Fruit fly (Drosophila melanogaster) whole organism, embryonic: Measurements from ENCODE around the gene CG44008.

ENCODE experiments used
- Abd-B ChIP-seq: fragments of 200-800 bp; sonication (Bioruptor generic); optimal IDR thresholded peaks from 2 replicates; lab custom pipeline; 2018; ENCODE audit warnings: missing biosample characterization, mild to moderate bottlenecking, missing genetic modification characterization, moderate library complexity
- Ada2b ChIP-seq: fragments of 200-800 bp; sonication (Bioruptor generic); IDR thresholded peaks from 2 replicates; pipeline ENCODE4 v1.3.6; 2022; ENCODE audit warnings: missing biosample characterization, missing genetic modification characterization
- Antp ChIP-seq: fragments of 200-800 bp; sonication (Bioruptor generic); optimal IDR thresholded peaks from 3 replicates; lab custom pipeline; 2016; ENCODE audit warnings: missing biosample characterization, missing genetic modification characterization
- Asciz ChIP-seq: fragments of 200-800 bp; sonication (Bioruptor generic); optimal IDR thresholded peaks from 2 replicates; lab custom pipeline; 2017; ENCODE audit warnings: missing biosample characterization, mild to moderate bottlenecking, missing genetic modification characterization, missing genetic modification reagents
- CG11093 ChIP-seq: fragments of 200-800 bp; sonication (Bioruptor generic); IDR thresholded peaks from 3 replicates; pipeline ENCODE4 v1.3.6; 2022; ENCODE audit warnings: missing biosample characterization, missing genetic modification characterization
- CG11504 ChIP-seq: fragments of 200-800 bp; sonication (Bioruptor generic); optimal IDR thresholded peaks from 3 replicates; lab custom pipeline; 2019; ENCODE audit warnings: missing biosample characterization, mild to moderate bottlenecking, missing genetic modification characterization, moderate library complexity
- CG12104 ChIP-seq: fragments of 200-800 bp; sonication (Bioruptor generic); optimal IDR thresholded peaks from 3 replicates; lab custom pipeline; 2016; ENCODE audit warnings: missing biosample characterization, missing genetic modification characterization
- CG12659 ChIP-seq: fragments of 200-800 bp; sonication (Bioruptor generic); optimal IDR thresholded peaks from 3 replicates; lab custom pipeline; 2017; ENCODE audit warnings: mild to moderate bottlenecking, missing biosample characterization, missing genetic modification reagents, missing genetic modification characterization
- CG12769 ChIP-seq: fragments of 200-800 bp; sonication (Bioruptor generic); optimal IDR thresholded peaks from 2 replicates; lab custom pipeline; 2019; ENCODE audit warnings: missing biosample characterization, mild to moderate bottlenecking, missing genetic modification characterization, moderate library complexity
- CG14710 ChIP-seq: fragments of 200-800 bp; sonication (Bioruptor generic); optimal IDR thresholded peaks from 3 replicates; lab custom pipeline; 2019; ENCODE audit warnings: missing biosample characterization, mild to moderate bottlenecking, missing genetic modification characterization, moderate library complexity
- CG15073 ChIP-seq: fragments of 200-800 bp; sonication (Bioruptor generic); optimal IDR thresholded peaks from 2 replicates; lab custom pipeline; 2016; ENCODE audit warnings: missing biosample characterization, missing genetic modification characterization
- CG15479 ChIP-seq: fragments of 200-800 bp; sonication (Bioruptor generic); optimal IDR thresholded peaks from 3 replicates; lab custom pipeline; 2019; ENCODE audit warnings: missing biosample characterization, mild to moderate bottlenecking, missing genetic modification characterization, moderate library complexity
- CG15514 ChIP-seq: fragments of 200-800 bp; sonication (Bioruptor generic); optimal IDR thresholded peaks from 3 replicates; lab custom pipeline; 2017; ENCODE audit warnings: missing biosample characterization, missing genetic modification characterization, mild to moderate bottlenecking, moderate library complexity, missing genetic modification reagents
- CG17361 ChIP-seq: fragments of 200-800 bp; sonication (Bioruptor generic); IDR thresholded peaks from 3 replicates; pipeline ENCODE4 v1.3.6; 2022; ENCODE audit warnings: missing biosample characterization, missing genetic modification characterization
- CG17568 ChIP-seq: fragments of 200-800 bp; sonication (Bioruptor generic); optimal IDR thresholded peaks from 2 replicates; lab custom pipeline; 2018; ENCODE audit warnings: missing biosample characterization, mild to moderate bottlenecking, missing genetic modification characterization, moderate library complexity
- CG17802 ChIP-seq: fragments of 200-800 bp; sonication (Bioruptor generic); optimal IDR thresholded peaks from 2 replicates; lab custom pipeline; 2018; ENCODE audit warnings: missing biosample characterization, mild to moderate bottlenecking, missing genetic modification characterization, moderate library complexity
- CG1792 ChIP-seq: fragments of 200-800 bp; sonication (Bioruptor generic); optimal IDR thresholded peaks from 2 replicates; lab custom pipeline; 2016; ENCODE audit warnings: missing biosample characterization, missing genetic modification characterization
- CG18262 ChIP-seq: fragments of 200-800 bp; optimal IDR thresholded peaks from 3 replicates; lab custom pipeline; 2019; ENCODE audit warnings: missing biosample characterization, mild to moderate bottlenecking, missing genetic modification characterization, moderate library complexity
- CG2120 ChIP-seq: fragments of 200-800 bp; sonication (Bioruptor generic); optimal IDR thresholded peaks from 3 replicates; lab custom pipeline; 2016; ENCODE audit warnings: missing biosample characterization, missing genetic modification characterization
- CG2678 ChIP-seq: fragments of 200-800 bp; sonication (Bioruptor generic); optimal IDR thresholded peaks from 3 replicates; lab custom pipeline; 2019; ENCODE audit warnings: missing biosample characterization, mild to moderate bottlenecking, missing genetic modification characterization, moderate library complexity
- CG3163 ChIP-seq: fragments of 200-800 bp; sonication (Bioruptor generic); optimal IDR thresholded peaks from 3 replicates; lab custom pipeline; 2016; ENCODE audit warnings: missing biosample characterization, missing genetic modification characterization
- CG4328 ChIP-seq: fragments of 200-800 bp; sonication (Bioruptor generic); optimal IDR thresholded peaks from 3 replicates; lab custom pipeline; 2017; ENCODE audit warnings: missing biosample characterization, missing genetic modification reagents, missing genetic modification characterization
- CG4360 ChIP-seq: fragments of 200-800 bp; sonication (Bioruptor generic); IDR thresholded peaks from 2 replicates; pipeline ENCODE4 v1.3.6; 2022; ENCODE audit warnings: missing biosample characterization, missing genetic modification characterization
- CG4730 ChIP-seq: fragments of 200-800 bp; sonication (Bioruptor generic); IDR thresholded peaks from 2 replicates; pipeline ENCODE4 v1.3.6; 2022; ENCODE audit warnings: missing biosample characterization, missing genetic modification characterization
- CG6689 ChIP-seq: fragments of 200-800 bp; sonication (Bioruptor generic); IDR thresholded peaks from 2 replicates; pipeline ENCODE4 v1.3.6; 2022; ENCODE audit warnings: missing biosample characterization, missing genetic modification characterization
- CG6765 ChIP-seq: fragments of 200-800 bp; sonication (Bioruptor generic); optimal IDR thresholded peaks from 3 replicates; lab custom pipeline; 2017; ENCODE audit warnings: missing biosample characterization, mild to moderate bottlenecking, missing genetic modification characterization
- CG7556 ChIP-seq: fragments of 200-800 bp; sonication (Bioruptor generic); optimal IDR thresholded peaks from 2 replicates; lab custom pipeline; 2017; ENCODE audit warnings: missing biosample characterization, mild to moderate bottlenecking, missing genetic modification characterization
- CG9609 ChIP-seq: fragments of 200-800 bp; sonication (Bioruptor generic); optimal IDR thresholded peaks from 3 replicates; lab custom pipeline; 2016; ENCODE audit warnings: missing biosample characterization, missing genetic modification characterization
- Elba2 ChIP-seq: fragments of 200-800 bp; sonication (Bioruptor generic); optimal IDR thresholded peaks from 3 replicates; lab custom pipeline; 2016; ENCODE audit warnings: missing biosample characterization, missing genetic modification characterization
- GATAe ChIP-seq: fragments of 200-800 bp; sonication (Bioruptor generic); conservative IDR thresholded peaks from 2 replicates; pipeline ENCODE4 v1.3.6; 2022; ENCODE audit warnings: missing biosample characterization, missing genetic modification characterization
- HLH54F ChIP-seq: fragments of 200-800 bp; sonication (Bioruptor generic); optimal IDR thresholded peaks from 3 replicates; lab custom pipeline; 2016; ENCODE audit warnings: missing biosample characterization, missing genetic modification characterization
- HmgZ ChIP-seq: fragments of 200-800 bp; sonication (Bioruptor generic); optimal IDR thresholded peaks from 2 replicates; lab custom pipeline; 2018; ENCODE audit warnings: missing biosample characterization, mild to moderate bottlenecking, missing genetic modification characterization
- Lhr ChIP-seq: fragments of 200-800 bp; sonication (Bioruptor generic); optimal IDR thresholded peaks from 3 replicates; lab custom pipeline; 2017; ENCODE audit warnings: mild to moderate bottlenecking, missing biosample characterization, missing genetic modification reagents, missing genetic modification characterization
- Mes4 ChIP-seq: fragments of 200-800 bp; sonication (Bioruptor generic); optimal IDR thresholded peaks from 2 replicates; lab custom pipeline; 2016; ENCODE audit warnings: missing biosample characterization, missing genetic modification characterization
- Nf-YB ChIP-seq: fragments of 200-800 bp; sonication (Bioruptor generic); optimal IDR thresholded peaks from 3 replicates; lab custom pipeline; 2019; ENCODE audit warnings: missing biosample characterization, mild to moderate bottlenecking, missing genetic modification characterization, moderate library complexity
- Opbp ChIP-seq: fragments of 200-800 bp; sonication (Bioruptor generic); IDR thresholded peaks from 3 replicates; pipeline ENCODE4 v1.3.6; 2022; ENCODE audit warnings: missing biosample characterization, missing genetic modification characterization; ENCODE audit not compliant: partially characterized antibody
- Poxn ChIP-seq: fragments of 200-800 bp; sonication (Bioruptor generic); IDR thresholded peaks from 2 replicates; pipeline ENCODE4 v1.3.6; 2022; ENCODE audit warnings: missing biosample characterization, missing genetic modification characterization
- Rfx ChIP-seq: fragments of 200-800 bp; sonication (Bioruptor generic); IDR thresholded peaks from 2 replicates; pipeline ENCODE4 v1.3.6; 2022; ENCODE audit warnings: missing biosample characterization, missing genetic modification characterization
- corto ChIP-seq: fragments of 200-800 bp; sonication (Bioruptor generic); optimal IDR thresholded peaks from 2 replicates; lab custom pipeline; 2016; ENCODE audit warnings: missing biosample characterization, mild to moderate bottlenecking, missing genetic modification characterization, moderate library complexity
- fu2 ChIP-seq: fragments of 200-800 bp; sonication (Bioruptor generic); optimal IDR thresholded peaks from 2 replicates; lab custom pipeline; 2016; ENCODE audit warnings: missing biosample characterization, missing genetic modification characterization
- gcm2 ChIP-seq: fragments of 200-800 bp; sonication (Bioruptor generic); optimal IDR thresholded peaks from 2 replicates; lab custom pipeline; 2016; ENCODE audit warnings: missing biosample characterization, missing genetic modification characterization
- grau ChIP-seq: fragments of 200-800 bp; optimal IDR thresholded peaks from 3 replicates; lab custom pipeline; 2019; ENCODE audit warnings: missing biosample characterization, mild to moderate bottlenecking, missing genetic modification characterization, moderate library complexity
- ham ChIP-seq: fragments of 200-800 bp; sonication (Bioruptor generic); IDR thresholded peaks from 2 replicates; pipeline ENCODE4 v1.3.6; 2022; ENCODE audit warnings: missing biosample characterization, missing genetic modification characterization
- ind ChIP-seq: fragments of 200-800 bp; sonication (Bioruptor generic); optimal IDR thresholded peaks from 3 replicates; lab custom pipeline; 2016; ENCODE audit warnings: missing biosample characterization, missing genetic modification characterization
- onecut ChIP-seq: fragments of 200-800 bp; sonication (Bioruptor generic); IDR thresholded peaks from 2 replicates; pipeline ENCODE4 v1.3.6; 2022; ENCODE audit warnings: missing biosample characterization, missing genetic modification characterization
- sens ChIP-seq: fragments of 200-800 bp; sonication (Bioruptor generic); peaks from one replicate; lab custom pipeline; 2016; ENCODE audit warnings: missing biosample characterization, missing genetic modification characterization
- sens-2 ChIP-seq: fragments of 200-800 bp; sonication (Bioruptor generic); IDR thresholded peaks from 2 replicates; pipeline ENCODE4 v1.3.6; 2022; ENCODE audit warnings: missing biosample characterization, missing genetic modification characterization
- toy ChIP-seq: fragments of 200-800 bp; sonication (Bioruptor generic); IDR thresholded peaks from 2 replicates; pipeline ENCODE4 v1.3.6; 2022; ENCODE audit warnings: missing biosample characterization, missing genetic modification characterization
- unpg ChIP-seq: fragments of 200-800 bp; sonication (Bioruptor generic); optimal IDR thresholded peaks from 3 replicates; lab custom pipeline; 2018; ENCODE audit warnings: missing biosample characterization, mild to moderate bottlenecking, missing genetic modification characterization, moderate library complexity
- wek ChIP-seq: fragments of 200-800 bp; sonication (Bioruptor generic); optimal IDR thresholded peaks from 3 replicates; lab custom pipeline; 2018; ENCODE audit warnings: missing biosample characterization, mild to moderate bottlenecking, missing genetic modification characterization, moderate library complexity
- zen2 ChIP-seq: fragments of 200-800 bp; sonication (Bioruptor generic); IDR thresholded peaks from 3 replicates; pipeline ENCODE4 v1.3.6; 2022; ENCODE audit warnings: missing biosample characterization, missing genetic modification characterization; ENCODE audit not compliant: partially characterized antibody

Gene CG44008

dm6 chr2L:11845159-11845788 is 3.0 kb upstream of the CG44008 start (continued):
- TF ChIP-seq CG9609 (no peak), onecut (GFP tag; lab: Robert Waterston, UW) (no peak), CG2678 (tag; lab: Kevin White, UChicago) (peak; percentile 43), grau (tag; lab: Kevin White, UChicago) (no peak), Poxn (GFP tag; lab: Robert Waterston, UW) (no peak), CG1792 (GFP tag; lab: Kevin White, UChicago) (no peak), Abd-B (no peak), GATAe (GFP tag; lab: Robert Waterston, UW) (0 out of 2 replicates have a peak, but pooled peaks have one; percentile 16), Mes4 (GFP tag; lab: Kevin White, UChicago) (no peak), HLH54F (no peak), Asciz (GFP tag; lab: Kevin White, UChicago) (peak; percentile 31), CG2120 (GFP tag; lab: Kevin White, UChicago) (peak; percentile 1), HmgZ (tag; lab: Kevin White, UChicago) (no peak), Elba2 (GFP tag; lab: Kevin White, UChicago) (no peak), CG15479 (GFP tag; lab: Kevin White, UChicago) (no peak), CG6689 (GFP tag; lab: Robert Waterston, UW) (no peak), CG6765 (GFP tag; lab: Kevin White, UChicago) (peak; percentile 5), CG4730 (GFP tag; lab: Robert Waterston, UW) (no peak), sens-2 (no peak), wek (peak; percentile 37), toy (GFP tag; lab: Robert Waterston, UW) (no peak), CG17568 (GFP tag; lab: Kevin White, UChicago) (no peak), sens (peak; percentile 49), CG17361 (no peak), fu2 (no peak), CG12769 (peak; percentile 43), CG12659 (GFP tag; lab: Kevin White, UChicago) (peak; percentile 24), ham (GFP tag; lab: Robert Waterston, UW) (no peak), Nf-YB (GFP tag; lab: Kevin White, UChicago) (no peak), Rfx (GFP tag; lab: Robert Waterston, UW) (peak; percentile 22; the same call in 1 of the 2 replicates), CG17802 (no peak), zen2 (GFP tag; lab: Robert Waterston, UW) (no peak), corto (GFP tag; lab: Kevin White, UChicago) (no peak), CG18262 (tag; lab: Kevin White, UChicago) (no peak), gcm2 (no peak), CG14710 (tag; lab: Kevin White, UChicago) (no peak), CG15073 (GFP tag; lab: Kevin White, UChicago) (no peak), unpg (GFP tag; lab: Kevin White, UChicago) (no peak), CG11504 (tag; lab: Kevin White, UChicago) (no peak), Antp (no peak), CG12104 (GFP tag; lab: Kevin White, UChicago) (no peak), Lhr (GFP tag; lab: Kevin White, UChicago) (no peak), CG4360 (no peak), CG11093 (GFP tag; lab: Robert Waterston, UW) (no peak), CG15514 (GFP tag; lab: Kevin White, UChicago) (peak; percentile 33), Ada2b (GFP tag; lab: Robert Waterston, UW) (no peak), CG7556 (GFP tag; lab: Kevin White, UChicago) (no peak), Opbp (GFP tag; lab: Robert Waterston, UW) (no peak), ind (GFP tag; lab: Kevin White, UChicago) (no peak), CG4328 (no peak), CG3163 (no peak)
